Fruit fly (Drosophila melanogaster) whole organism, wandering third instar larva: ENCODE data around the gene Rsbp15.

ENCODE experiments used
- Dfd ChIP-seq: fragments of >200 bp; optimal IDR thresholded peaks from 2 replicates; lab custom pipeline; 2017; ENCODE audit warnings: missing biosample characterization, missing genetic modification characterization
- Dif ChIP-seq: fragments of 200-275, 200-300 bp; sonication (Bioruptor generic); optimal IDR thresholded peaks from 2 replicates; lab custom pipeline; 2018; ENCODE audit warnings: missing biosample characterization, missing genetic modification characterization; ENCODE audit not compliant: partially characterized antibody
- Mio ChIP-seq: sonication (Bioruptor generic); optimal IDR thresholded peaks from 2 replicates; lab custom pipeline; 2016; ENCODE audit warnings: missing biosample characterization, missing genetic modification characterization
- Myc ChIP-seq: fragments of >200 bp; optimal IDR thresholded peaks from 2 replicates; lab custom pipeline; 2017
- OdsH ChIP-seq: fragments of 200-800 bp; sonication (Bioruptor generic); optimal IDR thresholded peaks from 2 replicates; lab custom pipeline; 2016; ENCODE audit warnings: missing biosample characterization, mild to moderate bottlenecking, missing genetic modification characterization
- Sp1 ChIP-seq: fragments of 200-800 bp; sonication (Bioruptor generic); optimal IDR thresholded peaks from 3 replicates; lab custom pipeline; 2019; ENCODE audit warnings: missing biosample characterization, mild to moderate bottlenecking, missing genetic modification characterization, moderate library complexity
- dmrt93B ChIP-seq: fragments of 200-800 bp; sonication (Bioruptor generic); optimal IDR thresholded peaks from 2 replicates; lab custom pipeline; 2018; ENCODE audit warnings: missing biosample characterization, mild to moderate bottlenecking, missing genetic modification characterization
- h ChIP-seq: fragments of 200-800 bp; sonication (Bioruptor generic); optimal IDR thresholded peaks from 3 replicates; lab custom pipeline; 2016; ENCODE audit warnings: missing biosample characterization, mild to moderate bottlenecking, missing genetic modification characterization
- jim ChIP-seq: fragments of 175-275, 200-325 bp; sonication (Bioruptor generic); optimal IDR thresholded peaks from 2 replicates; lab custom pipeline; 2016; ENCODE audit warnings: missing biosample characterization, mild to moderate bottlenecking, missing genetic modification characterization
- pan ChIP-seq: fragments of >200 bp; optimal IDR thresholded peaks from 2 replicates; lab custom pipeline; 2017
- psq ChIP-seq: fragments of 200-800 bp; sonication (Bioruptor generic); optimal IDR thresholded peaks from 3 replicates; lab custom pipeline; 2017; ENCODE audit warnings: missing biosample characterization, mild to moderate bottlenecking, missing genetic modification characterization, moderate library complexity
- rgr ChIP-seq: fragments of 200-800 bp; sonication (Bioruptor generic); optimal IDR thresholded peaks from 3 replicates; lab custom pipeline; 2016; ENCODE audit warnings: missing biosample characterization, mild to moderate bottlenecking, missing genetic modification characterization
- usp ChIP-seq: fragments of >200 bp; optimal IDR thresholded peaks from 2 replicates; lab custom pipeline; 2017; ENCODE audit warnings: missing biosample characterization, missing genetic modification characterization

DNA sequence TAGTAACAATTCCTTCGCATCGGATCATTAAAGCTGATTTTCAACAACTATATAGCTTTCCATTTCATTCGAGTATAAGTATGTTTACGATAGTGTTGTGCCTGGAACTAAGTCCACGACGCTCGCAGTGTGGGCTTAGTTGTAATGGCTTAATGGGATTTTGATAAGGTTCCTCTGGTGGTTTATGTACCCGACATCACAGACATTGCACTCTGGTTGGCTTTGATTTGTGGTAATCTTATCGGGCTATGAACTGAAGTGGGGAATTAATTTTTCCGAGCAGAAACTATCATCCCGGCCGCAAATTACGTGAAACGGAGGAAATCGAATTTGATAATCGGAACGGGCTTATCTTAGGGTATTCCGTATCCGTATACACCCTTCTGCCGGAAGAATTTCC is 10.6 kb upstream of the Rsbp15 start:
- TF ChIP-seq usp (no peak), OdsH (no peak), rgr (GFP tag; lab: Kevin White, UChicago) (no peak), dmrt93B (GFP tag; lab: Kevin White, UChicago) (no peak), pan (lab: Kevin White, UChicago) (no peak), psq (GFP tag; lab: Kevin White, UChicago) (no peak), jim (GFP tag; lab: Kevin White, UChicago) (no peak), Sp1 (GFP tag; lab: Kevin White, UChicago) (no peak), Mio (GFP tag; lab: Kevin White, UChicago) (no peak), Dif (no peak), h (no peak), Dfd (no peak), Myc (lab: Kevin White, UChicago) (no peak)
